Worm (Caenorhabditis elegans) whole organism, L2 larva: ENCODE data around the gene gpa-11.

Experiments used
- C34F6.9 ChIP-seq: fragments of 150-350 bp; optimal IDR thresholded peaks from 2 replicates; lab custom pipeline; 2014; ENCODE audit warnings: missing biosample characterization, missing genetic modification characterization
- ama-1 ChIP-seq: fragments of 150-350 bp; optimal IDR thresholded peaks from 2 replicates; lab custom pipeline; 2018; ENCODE audit warnings: inconsistent platforms
- lin-11 ChIP-seq: fragments of 150-350 bp; sonication (generic microtip); optimal IDR thresholded peaks from 2 replicates; lab custom pipeline; 2014; ENCODE audit warnings: missing biosample characterization, missing genetic modification characterization, inconsistent platforms, mixed read lengths
- nhr-10 ChIP-seq: sonication (generic microtip); optimal IDR thresholded peaks from 2 replicates; lab custom pipeline; 2017; ENCODE audit warnings: missing biosample characterization, missing genetic modification characterization
- nhr-25 ChIP-seq: fragments of 150-350 bp; sonication (generic microtip); optimal IDR thresholded peaks from 3 replicates; lab custom pipeline; 2014; ENCODE audit warnings: missing biosample characterization, missing genetic modification characterization
- snpc-4 ChIP-seq: fragments of 150-350 bp; optimal IDR thresholded peaks from 2 replicates; lab custom pipeline; 2014; ENCODE audit warnings: missing biosample characterization, missing genetic modification characterization
- unc-55 ChIP-seq: fragments of 150-350 bp; sonication (generic microtip); optimal IDR thresholded peaks from 3 replicates; lab custom pipeline; 2014; ENCODE audit warnings: missing biosample characterization, missing genetic modification reagents, missing genetic modification characterization
- unc-62 ChIP-seq: fragments of 150-350 bp; optimal IDR thresholded peaks from 2 replicates; lab custom pipeline; 2014; ENCODE audit warnings: missing biosample characterization, missing genetic modification reagents, missing genetic modification characterization

ce11 chrII:4203729-4204184 lies 43.2 kb upstream of the gpa-11 start, which contains the start of gene mth-1:
- TF ChIP-seq nhr-10 (tag; lab: Kevin White, UChicago) (no peak), snpc-4 (tag; lab: Kevin White, UChicago) (no peak), lin-11 (tag; lab: Kevin White, UChicago) (no peak), unc-55 (GFP tag; lab: Kevin White, UChicago) (no peak), C34F6.9 (no peak), unc-62 (GFP tag; lab: Kevin White, UChicago) (no peak), ama-1 (lab: Kevin White, UChicago) (no peak), nhr-25 (tag; lab: Kevin White, UChicago) (no peak)
